Fruit fly (Drosophila melanogaster): ENCODE results near the gene CG12983.

Gene CG12983

DNA sequence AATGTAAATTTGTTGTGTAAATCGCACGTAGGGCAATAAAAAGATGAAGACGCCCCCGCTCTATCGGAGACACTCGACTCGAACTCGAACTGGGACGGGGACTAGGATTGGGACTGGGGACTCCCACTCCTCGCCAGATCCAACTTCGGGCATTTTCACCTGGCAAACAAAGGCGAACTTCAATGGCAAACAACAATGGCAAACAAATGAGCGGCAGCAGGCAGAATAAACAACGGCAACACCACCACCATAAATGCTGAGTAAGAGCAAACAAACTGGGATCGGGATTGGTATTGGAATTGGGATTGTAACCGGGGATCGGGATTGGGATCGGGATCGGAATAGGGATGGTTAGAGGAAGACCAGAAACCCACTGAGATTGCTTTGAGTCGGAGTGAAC is 22.4 kb downstream of the CG12983 start (continued):
- TF ChIP-seq CG11723 (GFP tag; optimal IDR thresholded peaks at IDR 0.05) (peak; percentile 22), CG10959 (GFP tag; IDR thresholded peaks at IDR 0.05) (peak; percentile 17; the same call in 1 of the 2 replicates), CHES-1-like (GFP tag; optimal IDR thresholded peaks at IDR 0.05) (peak; percentile 8), fd64A (GFP tag; optimal IDR thresholded peaks at IDR 0.05) (peak; percentile 31), vnd (GFP tag; IDR thresholded peaks at IDR 0.05; ENCODE audit: partially characterized antibody) (no peak), scrt (GFP tag; optimal IDR thresholded peaks at IDR 0.05) (no peak), gem (tag; optimal IDR thresholded peaks at IDR 0.05) (peak; percentile 44), jigr1 (GFP tag; IDR thresholded peaks at IDR 0.05) (no peak), Abd-B (GFP tag; optimal IDR thresholded peaks at IDR 0.05) (no peak), trh (GFP tag; optimal IDR thresholded peaks at IDR 0.05) (no peak), CG10366 (GFP tag; IDR thresholded peaks at IDR 0.05) (no peak), CG6689 (GFP tag; IDR thresholded peaks at IDR 0.05) (no peak), dimm (GFP tag; IDR thresholded peaks at IDR 0.05) (no peak), CG6272 (GFP tag; IDR thresholded peaks at IDR 0.05) (no peak), danr (GFP tag; IDR thresholded peaks at IDR 0.05) (no peak), CG8281 (tag; optimal IDR thresholded peaks at IDR 0.05) (no peak), CTCF (GFP tag; optimal IDR thresholded peaks at IDR 0.05) (no peak), salm (tag; optimal IDR thresholded peaks at IDR 0.05) (peak; percentile 8), CG14014 (GFP tag; IDR thresholded peaks at IDR 0.05) (no peak), slbo (GFP tag; IDR thresholded peaks at IDR 0.05) (no peak), Six4 (GFP tag; optimal IDR thresholded peaks at IDR 0.05) (no peak), Hey (tag; optimal IDR thresholded peaks at IDR 0.05) (peak; percentile 25), D (optimal IDR thresholded peaks at IDR 0.05) (no peak), D (GFP tag; optimal IDR thresholded peaks at IDR 0.05) (peak; percentile 58), fd96Cb (tag; optimal IDR thresholded peaks at IDR 0.05) (no peak), CG8944 (GFP tag; optimal IDR thresholded peaks at IDR 0.05) (no peak), her (GFP tag; optimal IDR thresholded peaks at IDR 0.05) (no peak), cad (GFP tag; optimal IDR thresholded peaks at IDR 0.05) (no peak), crol (GFP tag; IDR thresholded peaks at IDR 0.05) (no peak), shn (GFP tag; optimal IDR thresholded peaks at IDR 0.05) (peak; percentile 47), crp (GFP tag; optimal IDR thresholded peaks at IDR 0.05) (no peak), Ssrp (tag; optimal IDR thresholded peaks at IDR 0.05) (no peak), CG1832 (GFP tag; optimal IDR thresholded peaks at IDR 0.05) (no peak), CG13123 (GFP tag; optimal IDR thresholded peaks at IDR 0.05) (peak; percentile 14), cato (GFP tag; optimal IDR thresholded peaks at IDR 0.05; ENCODE audit: borderline replicate concordance) (no peak), sug (tag; optimal IDR thresholded peaks at IDR 0.05) (no peak), CG14441 (GFP tag; IDR thresholded peaks at IDR 0.05) (no peak), twi (tag; optimal IDR thresholded peaks at IDR 0.05) (no peak), Chrac-16 (GFP tag; optimal IDR thresholded peaks at IDR 0.05) (no peak), Oli (tag; optimal IDR thresholded peaks at IDR 0.05) (no peak), CG6683 (GFP tag; optimal IDR thresholded peaks at IDR 0.05) (no peak), CG6254 (GFP tag; optimal IDR thresholded peaks at IDR 0.05) (peak; percentile 21), vfl (GFP tag; optimal IDR thresholded peaks at IDR 0.05) (no peak), CG15696 (tag; optimal IDR thresholded peaks at IDR 0.05) (peak; percentile 70), kay (GFP tag; optimal IDR thresholded peaks at IDR 0.05) (no peak), esg (GFP tag; conservative IDR thresholded peaks at IDR 0.05) (no peak), Dp (GFP tag; optimal IDR thresholded peaks at IDR 0.05) (no peak), Nf-YB (GFP tag; optimal IDR thresholded peaks at IDR 0.05) (peak; percentile 6), org-1 (GFP tag; optimal IDR thresholded peaks at IDR 0.05) (peak; percentile 51), Drgx (GFP tag; IDR thresholded peaks at IDR 0.05) (no peak), odd (GFP tag; optimal IDR thresholded peaks at IDR 0.05) (peak; percentile 48), Fer2 (tag; optimal IDR thresholded peaks at IDR 0.05) (no peak), CG2202 (tag; optimal IDR thresholded peaks at IDR 0.05) (peak; percentile 59)
